Worm (Caenorhabditis elegans) whole organism, early embryonic: ENCODE results near the gene txdc-12.2.

Experiments used
- B0310.2 ChIP-seq: sonication (generic microtip); optimal IDR thresholded peaks from 2 replicates; lab custom pipeline; 2016; ENCODE audit warnings: mild to moderate bottlenecking, missing genetic modification characterization, missing compliant biosample characterization
- ama-1 ChIP-seq: fragments of 150-350 bp; optimal IDR thresholded peaks from 2 replicates; lab custom pipeline; 2014
- ceh-36 ChIP-seq: sonication (generic microtip); optimal IDR thresholded peaks from 2 replicates; lab custom pipeline; 2016; ENCODE audit warnings: missing genetic modification characterization, inconsistent platforms, missing compliant biosample characterization
- ets-7 ChIP-seq: sonication (generic microtip); optimal IDR thresholded peaks from 2 replicates; lab custom pipeline; 2016; ENCODE audit warnings: missing genotype, missing genetic modification characterization, missing compliant biosample characterization
- flt-1 ChIP-seq: fragments of 200-800 bp; sonication (Bioruptor generic); IDR thresholded peaks from 2 replicates; pipeline ENCODE4 v1.3.6; 2022; ENCODE audit warnings: missing genetic modification characterization, missing compliant biosample characterization
- hmbx-1 ChIP-seq: sonication (generic microtip); optimal IDR thresholded peaks from 2 replicates; lab custom pipeline; 2016; ENCODE audit warnings: mild to moderate bottlenecking, missing genetic modification characterization, missing compliant biosample characterization
- hmg-4 ChIP-seq: fragments of 200-800 bp; sonication (Bioruptor generic); optimal IDR thresholded peaks from 2 replicates; lab custom pipeline; 2018; ENCODE audit warnings: mild to moderate bottlenecking, missing genetic modification characterization, missing compliant biosample characterization
- hnd-1 ChIP-seq: sonication (generic microtip); optimal IDR thresholded peaks from 2 replicates; lab custom pipeline; 2016; ENCODE audit warnings: missing genetic modification characterization, missing compliant biosample characterization
- pes-1 ChIP-seq: fragments of 200-800 bp; sonication (Bioruptor generic); IDR thresholded peaks from 2 replicates; pipeline ENCODE4 v1.3.6; 2022; ENCODE audit warnings: missing genetic modification reagents, missing genetic modification characterization, missing compliant biosample characterization
- scrt-1 ChIP-seq: fragments of 200-800 bp; sonication (Bioruptor generic); IDR thresholded peaks from 2 replicates; pipeline ENCODE4 v1.3.6; 2022; ENCODE audit warnings: missing genetic modification characterization, missing compliant biosample characterization
- sea-1 ChIP-seq: fragments of 200-800 bp; sonication (Bioruptor generic); conservative IDR thresholded peaks from 2 replicates; pipeline ENCODE4 v1.3.6; 2022; ENCODE audit warnings: missing genetic modification characterization, missing compliant biosample characterization
- tbx-37 ChIP-seq: fragments of 200-800 bp; sonication (Bioruptor generic); conservative IDR thresholded peaks from 2 replicates; pipeline ENCODE4 v1.3.6; 2022; ENCODE audit warnings: missing genetic modification reagents, missing genetic modification characterization, missing compliant biosample characterization

DNA sequence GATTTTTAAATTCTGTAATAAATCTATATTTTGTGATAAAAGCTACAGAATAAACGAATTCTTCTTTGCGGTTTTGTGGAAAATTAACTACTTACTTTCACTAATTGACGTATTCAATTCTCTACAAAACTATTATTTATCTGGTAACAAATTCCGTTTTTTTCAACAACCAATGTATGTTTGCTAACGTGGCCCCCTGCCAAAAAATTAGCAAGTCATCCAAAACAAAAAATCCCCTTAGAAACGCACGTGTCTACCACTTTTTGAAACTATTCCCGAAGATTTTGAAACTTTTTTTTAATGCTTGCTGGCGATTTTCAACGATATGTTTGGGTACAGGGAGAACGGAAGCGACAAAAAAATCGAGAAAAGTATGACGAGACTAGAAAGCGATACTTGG is 10.7 kb downstream of the txdc-12.2 start, which contains the start of gene F49H12.2:
- no peak for TF ChIP-seq ama-1
- TF ChIP-seq flt-1 (GFP tag; lab: Robert Waterston, UW): no peak
- no peak for TF ChIP-seq pes-1 (GFP tag; lab: Robert Waterston, UW)
- TF ChIP-seq tbx-37 (GFP tag; lab: Robert Waterston, UW): no peak
- TF ChIP-seq hnd-1 (tag; lab: Kevin White, UChicago): no peak
- no peak for TF ChIP-seq ceh-36 (tag; lab: Kevin White, UChicago)
- TF ChIP-seq hmg-4 (GFP tag; lab: Kevin White, UChicago): no peak
- no peak for TF ChIP-seq ets-7
- TF ChIP-seq sea-1 (GFP tag; lab: Robert Waterston, UW): no peak
- no peak for TF ChIP-seq hmbx-1 (tag; lab: Kevin White, UChicago)
- no peak for TF ChIP-seq B0310.2 (tag; lab: Kevin White, UChicago)
- TF ChIP-seq scrt-1 (GFP tag; lab: Robert Waterston, UW): no peak
